Worm (Caenorhabditis elegans) whole organism, L4 larva: ENCODE data around the gene Y53F4B.43.
A peak's percentile ranks its signal among the peaks of the same experiment; 100 is the strongest.

Experiments used
- F10B5.3 ChIP-seq: sonication (generic microtip); optimal IDR thresholded peaks from 2 replicates; lab custom pipeline; 2016; ENCODE audit warnings: mild to moderate bottlenecking, missing genetic modification characterization, missing compliant biosample characterization
- F44E2.7 ChIP-seq: fragments of 200-800 bp; sonication (Bioruptor generic); IDR thresholded peaks from 2 replicates; pipeline ENCODE4 v2.1.2; 2022; ENCODE audit warnings: missing genetic modification characterization, missing compliant biosample characterization
- Y105C5A.15 ChIP-seq: fragments of 200-800 bp; sonication (Bioruptor generic); IDR thresholded peaks from 2 replicates; pipeline ENCODE4 v1.3.6; 2022; ENCODE audit warnings: missing genetic modification characterization, missing compliant biosample characterization
- ZK546.5 ChIP-seq, 2 experiments: sonication (generic microtip); optimal IDR thresholded peaks; 2 replicates each; lab custom pipeline; 2017; ENCODE audit warnings: missing biosample characterization in 2 of 2, missing genetic modification characterization in 2 of 2
- aly-2 ChIP-seq: sonication (generic microtip); optimal IDR thresholded peaks from 2 replicates; lab custom pipeline; 2018; ENCODE audit warnings: missing biosample characterization, missing genetic modification characterization
- arid-1 ChIP-seq: fragments of 200-800 bp; sonication (Bioruptor generic); conservative IDR thresholded peaks from 2 replicates; pipeline ENCODE4 v1.3.6; 2022; ENCODE audit warnings: missing genetic modification reagents, missing genetic modification characterization, missing compliant biosample characterization
- ceh-20 ChIP-seq: fragments of 200-800 bp; sonication (Bioruptor generic); IDR thresholded peaks from 2 replicates; pipeline ENCODE4 v1.3.6; 2022; ENCODE audit warnings: missing genetic modification reagents, missing genetic modification characterization, missing compliant biosample characterization
- ceh-28 ChIP-seq: fragments of 150-350 bp; optimal IDR thresholded peaks from 2 replicates; lab custom pipeline; 2014; ENCODE audit warnings: missing biosample characterization, missing genetic modification reagents, missing genetic modification characterization
- ceh-32 ChIP-seq: sonication (generic microtip); optimal IDR thresholded peaks from 2 replicates; lab custom pipeline; 2016; ENCODE audit warnings: mild to moderate bottlenecking, missing genetic modification characterization, missing compliant biosample characterization; ENCODE audit not compliant: poor library complexity
- ceh-82 ChIP-seq: sonication (generic microtip); optimal IDR thresholded peaks from 2 replicates; lab custom pipeline; 2017; ENCODE audit warnings: missing biosample characterization, missing genetic modification characterization
- ctbp-1 ChIP-seq: fragments of 200-800 bp; sonication (Bioruptor generic); IDR thresholded peaks from 2 replicates; pipeline ENCODE4 v1.3.6; 2022; ENCODE audit warnings: missing genetic modification reagents, missing genetic modification characterization, missing compliant biosample characterization
- daf-12 ChIP-seq: fragments of 150-350 bp; optimal IDR thresholded peaks from 2 replicates; lab custom pipeline; 2014; ENCODE audit warnings: missing biosample characterization, missing genetic modification reagents, missing genetic modification characterization
- daf-19 ChIP-seq: fragments of 200-800 bp; sonication (Bioruptor generic); conservative IDR thresholded peaks from 2 replicates; pipeline ENCODE4 v1.3.6; 2022; ENCODE audit warnings: missing genetic modification characterization, missing compliant biosample characterization
- dmd-6 ChIP-seq: fragments of 200-800 bp; sonication (Bioruptor generic); IDR thresholded peaks from 2 replicates; pipeline ENCODE4 v1.3.6; 2022; ENCODE audit warnings: missing genetic modification reagents, missing genetic modification characterization, missing compliant biosample characterization
- dmd-9 ChIP-seq: fragments of 200-800 bp; sonication (Bioruptor generic); IDR thresholded peaks from 2 replicates; pipeline ENCODE4 v1.3.6; 2022; ENCODE audit warnings: missing genetic modification reagents, missing genetic modification characterization, missing compliant biosample characterization
- dve-1 ChIP-seq: sonication (generic microtip); optimal IDR thresholded peaks from 2 replicates; lab custom pipeline; 2017; ENCODE audit warnings: antibody characterized with exemption, mild to moderate bottlenecking, missing genetic modification characterization, missing compliant biosample characterization; ENCODE audit not compliant: insufficient read depth
- fkh-10 ChIP-seq: fragments of 150-350 bp; optimal IDR thresholded peaks from 2 replicates; lab custom pipeline; 2014; ENCODE audit warnings: missing biosample characterization, missing genetic modification reagents, missing genetic modification characterization
- fos-1 ChIP-seq: fragments of 150-350 bp; optimal IDR thresholded peaks from 2 replicates; lab custom pipeline; 2014; ENCODE audit warnings: missing biosample characterization, missing genetic modification characterization
- hlh-11 ChIP-seq: fragments of 200-800 bp; sonication (Bioruptor generic); optimal IDR thresholded peaks from 2 replicates; lab custom pipeline; 2018; ENCODE audit warnings: mild to moderate bottlenecking, missing genetic modification characterization, missing compliant biosample characterization
- hlh-30 ChIP-seq: sonication (generic microtip); optimal IDR thresholded peaks from 2 replicates; lab custom pipeline; 2017; ENCODE audit warnings: antibody characterized with exemption, mild to moderate bottlenecking, missing genetic modification characterization, missing compliant biosample characterization; ENCODE audit not compliant: insufficient read depth
- lin-1 ChIP-seq: fragments of 200-800 bp; sonication (Bioruptor generic); IDR thresholded peaks from 2 replicates; pipeline ENCODE4 v1.3.6; 2022; ENCODE audit warnings: missing genetic modification reagents, missing genetic modification characterization, missing compliant biosample characterization
- lin-15B ChIP-seq: fragments of 150-350 bp; sonication (generic microtip); optimal IDR thresholded peaks from 3 replicates; lab custom pipeline; 2014; ENCODE audit warnings: missing biosample characterization, missing genetic modification characterization
- lin-29 ChIP-seq: fragments of 200-800 bp; sonication (Bioruptor generic); IDR thresholded peaks from 2 replicates; pipeline ENCODE4 v1.3.6; 2022; ENCODE audit warnings: missing genetic modification reagents, missing genetic modification characterization, missing compliant biosample characterization
- lin-38 ChIP-seq: fragments of 200-800 bp; sonication (Bioruptor generic); IDR thresholded peaks from 2 replicates; pipeline ENCODE4 v1.3.6; 2022; ENCODE audit warnings: missing genetic modification reagents, missing genetic modification characterization, missing compliant biosample characterization
- lin-39 ChIP-seq: fragments of 150-350 bp; optimal IDR thresholded peaks from 2 replicates; lab custom pipeline; 2014; ENCODE audit warnings: missing biosample characterization, missing genetic modification reagents, missing genetic modification characterization
- mdl-1 ChIP-seq, 2 experiments: fragments of 150-350 bp in 1 of 2; sonication (generic microtip) in 1 of 2; optimal IDR thresholded peaks; 2 replicates each; lab custom pipeline; 2014 to 2017; ENCODE audit warnings: missing biosample characterization in 2 of 2, missing genetic modification characterization in 2 of 2
- mdt-29 ChIP-seq: fragments of 200-800 bp; sonication (Bioruptor generic); IDR thresholded peaks from 2 replicates; pipeline ENCODE4 v1.3.6; 2022; ENCODE audit warnings: missing genetic modification reagents, missing genetic modification characterization, missing compliant biosample characterization
- mep-1 ChIP-seq: fragments of 150-350 bp; sonication (generic microtip); optimal IDR thresholded peaks from 3 replicates; lab custom pipeline; 2014; ENCODE audit warnings: missing biosample characterization, missing genetic modification characterization
- mes-2 ChIP-seq: sonication (generic microtip); optimal IDR thresholded peaks from 2 replicates; lab custom pipeline; 2016; ENCODE audit warnings: missing genotype, mild to moderate bottlenecking, missing genetic modification characterization, missing compliant biosample characterization; ENCODE audit not compliant: poor library complexity, severe bottlenecking
- mxl-3 ChIP-seq: fragments of 200-800 bp; sonication (Bioruptor generic); optimal IDR thresholded peaks from 2 replicates; lab custom pipeline; 2018; ENCODE audit warnings: mild to moderate bottlenecking, missing genetic modification characterization, missing compliant biosample characterization
- nhr-102 ChIP-seq: sonication (generic microtip); optimal IDR thresholded peaks from 2 replicates; lab custom pipeline; 2016; ENCODE audit warnings: mild to moderate bottlenecking, missing genetic modification characterization, moderate library complexity, missing compliant biosample characterization
- nhr-11 ChIP-seq: fragments of 150-350 bp; optimal IDR thresholded peaks from 2 replicates; lab custom pipeline; 2014; ENCODE audit warnings: missing biosample characterization, missing genetic modification characterization
- nhr-28 ChIP-seq: fragments of 150-350 bp; optimal IDR thresholded peaks from 2 replicates; lab custom pipeline; 2014; ENCODE audit warnings: missing biosample characterization, missing genetic modification characterization
- nhr-41 ChIP-seq: fragments of 200-800 bp; sonication (Bioruptor generic); IDR thresholded peaks from 2 replicates; pipeline ENCODE4 v1.3.6; 2022; ENCODE audit warnings: missing genetic modification reagents, missing genetic modification characterization, missing compliant biosample characterization
- nhr-48 ChIP-seq: sonication (generic microtip); optimal IDR thresholded peaks from 2 replicates; lab custom pipeline; 2016; ENCODE audit warnings: mild to moderate bottlenecking, missing genetic modification characterization, missing compliant biosample characterization
- nhr-77 ChIP-seq: fragments of 150-350 bp; optimal IDR thresholded peaks from 2 replicates; lab custom pipeline; 2014; ENCODE audit warnings: missing biosample characterization, missing genetic modification characterization
- php-3 ChIP-seq: fragments of 200-800 bp; sonication (Bioruptor generic); IDR thresholded peaks from 2 replicates; pipeline ENCODE4 v1.3.6; 2022; ENCODE audit warnings: missing genetic modification reagents, missing genetic modification characterization, missing compliant biosample characterization
- pqm-1 ChIP-seq: sonication (generic microtip); optimal IDR thresholded peaks from 2 replicates; lab custom pipeline; 2017; ENCODE audit warnings: missing biosample characterization, missing genetic modification characterization
- rbr-2 ChIP-seq: sonication (generic microtip); optimal IDR thresholded peaks from 2 replicates; lab custom pipeline; 2016; ENCODE audit warnings: missing genotype, missing genetic modification characterization, missing compliant biosample characterization
- snpc-1.2 ChIP-seq: fragments of 200-800 bp; sonication (Bioruptor generic); IDR thresholded peaks from 2 replicates; pipeline ENCODE4 v1.3.6; 2022; ENCODE audit warnings: missing genetic modification reagents, missing genetic modification characterization, missing compliant biosample characterization
- snpc-4 ChIP-seq: fragments of 150-350 bp; optimal IDR thresholded peaks from 2 replicates; lab custom pipeline; 2014; ENCODE audit warnings: missing biosample characterization, missing genetic modification characterization
- unc-130 ChIP-seq: sonication (generic microtip); optimal IDR thresholded peaks from 2 replicates; lab custom pipeline; 2016; ENCODE audit warnings: missing genetic modification reagents, missing genetic modification characterization, missing compliant biosample characterization
- unc-39 ChIP-seq: sonication (generic microtip); optimal IDR thresholded peaks from 2 replicates; lab custom pipeline; 2017; ENCODE audit warnings: missing biosample characterization, missing genetic modification characterization
- unc-62 ChIP-seq, 3 experiments: fragments of 150-350 bp in 1 of 3; sonication (generic microtip); optimal IDR thresholded peaks in 2 of 3; peaks in 1 of 3; 1 replicate in 1 of 3; 2 replicates in 2 of 3; lab custom pipeline; 2014 to 2017; ENCODE audit warnings: missing biosample characterization in 3 of 3, missing genetic modification characterization in 3 of 3, missing genetic modification reagents in 3 of 3, missing genotype in 1 of 3
- zfp-2 ChIP-seq: sonication (generic microtip); optimal IDR thresholded peaks from 2 replicates; lab custom pipeline; 2016; ENCODE audit warnings: mild to moderate bottlenecking, missing genetic modification characterization, missing compliant biosample characterization
- zfp-3 ChIP-seq: fragments of 200-800 bp; sonication (Bioruptor generic); conservative IDR thresholded peaks from 2 replicates; pipeline ENCODE4 v1.3.6; 2022; ENCODE audit warnings: missing genetic modification reagents, missing genetic modification characterization, missing compliant biosample characterization
- zip-2 ChIP-seq: fragments of 150-350 bp; optimal IDR thresholded peaks from 2 replicates; lab custom pipeline; 2014; ENCODE audit warnings: missing biosample characterization, missing genetic modification characterization
- ztf-11 ChIP-seq: fragments of 150-350 bp; optimal IDR thresholded peaks from 2 replicates; lab custom pipeline; 2014; ENCODE audit warnings: missing biosample characterization, missing genetic modification characterization

Y53F4B.43 gene

ce11 chrII:14959273-14959672 lies 29.0 kb upstream of the Y53F4B.43 start (continued):
- no peak for TF ChIP-seq dmd-9
- no peak for TF ChIP-seq Y105C5A.15 (GFP tag; lab: Robert Waterston, UW)
- no peak for TF ChIP-seq mxl-3 (GFP tag; lab: Kevin White, UChicago)
- TF ChIP-seq ceh-20 (GFP tag; lab: Robert Waterston, UW) = no peak
- TF ChIP-seq nhr-77 = peak; percentile 89
- no peak for TF ChIP-seq snpc-1.2 (GFP tag; lab: Robert Waterston, UW)
- TF ChIP-seq dve-1 = peak; percentile 41
- TF ChIP-seq mdt-29 (GFP tag; lab: Robert Waterston, UW) = no peak
- no peak for TF ChIP-seq ctbp-1 (GFP tag; lab: Robert Waterston, UW)
- no peak for TF ChIP-seq nhr-11 (tag; lab: Kevin White, UChicago)
- no peak for TF ChIP-seq nhr-48
- TF ChIP-seq dmd-6 (GFP tag; lab: Robert Waterston, UW) = peak; percentile 36; the same call in 1 of the 2 replicates
- TF ChIP-seq ztf-11 (tag; lab: Kevin White, UChicago) = no peak
- no peak for TF ChIP-seq arid-1 (GFP tag; lab: Robert Waterston, UW)
- no peak for TF ChIP-seq fkh-10 (GFP tag; lab: Kevin White, UChicago)
- TF ChIP-seq ceh-82 = no peak
- no peak for TF ChIP-seq unc-39 (tag; lab: Kevin White, UChicago)
- TF ChIP-seq rbr-2 = no peak
- no peak for TF ChIP-seq F10B5.3
- no peak for TF ChIP-seq ZK546.5 (tag; optimal IDR thresholded peaks at IDR 0.05; lab: Kevin White, UChicago)
- TF ChIP-seq lin-29 (GFP tag; lab: Robert Waterston, UW) = no peak
- TF ChIP-seq mep-1 (tag; lab: Kevin White, UChicago) = no peak
- TF ChIP-seq ceh-28 (tag; lab: Kevin White, UChicago) = no peak
- TF ChIP-seq lin-39 (tag; lab: Kevin White, UChicago) = no peak
- no peak for TF ChIP-seq F44E2.7 (GFP tag; lab: Robert Waterston, UW)
- TF ChIP-seq daf-19 (GFP tag; lab: Robert Waterston, UW) = no peak
- TF ChIP-seq unc-62 (GFP tag; optimal IDR thresholded peaks at IDR 0.05 in 1 of 2; lab: Kevin White, UChicago) = no peak
- TF ChIP-seq unc-62 (tag; optimal IDR thresholded peaks at IDR 0.05; lab: Kevin White, UChicago) = no peak
- no peak for TF ChIP-seq snpc-4 (tag; lab: Kevin White, UChicago)

ce11 chrII:14964008-14964407 lies 24.3 kb upstream of the Y53F4B.43 start, which contains the start of gene elo-9:
Gene elo-9, minus strand, starts transcription at chrII:14964108.
- TF ChIP-seq ceh-32 = no peak
- TF ChIP-seq daf-12 (tag; lab: Kevin White, UChicago) = no peak
- TF ChIP-seq aly-2 = no peak
- no peak for TF ChIP-seq lin-39 (tag; lab: Kevin White, UChicago)
- TF ChIP-seq nhr-28 (tag; lab: Kevin White, UChicago) = no peak
- TF ChIP-seq zfp-3 (GFP tag; lab: Robert Waterston, UW) = no peak
- no peak for TF ChIP-seq unc-39 (tag; lab: Kevin White, UChicago)
- TF ChIP-seq mes-2 (tag; lab: Kevin White, UChicago) = no peak

DNA sequence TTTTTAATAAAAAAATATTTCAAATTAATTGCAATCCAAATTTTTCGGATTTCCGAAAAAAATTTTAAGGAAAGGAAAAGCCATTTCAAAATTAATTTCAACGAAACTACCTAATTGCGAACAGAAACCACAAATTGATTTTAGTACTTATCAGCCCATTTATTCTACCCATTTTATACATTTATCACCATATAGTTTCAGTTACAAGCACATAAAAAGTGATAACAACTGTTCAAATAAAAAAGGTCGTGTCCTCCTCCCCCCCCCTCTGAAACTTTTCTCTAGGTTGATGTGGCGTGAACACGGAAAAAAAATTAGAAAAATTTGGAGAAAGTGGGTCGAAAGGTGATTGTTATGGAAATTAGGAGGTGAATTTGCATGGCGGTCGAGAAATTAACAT lies 23.4 kb upstream of the Y53F4B.43 start:
- TF ChIP-seq hlh-30 (tag; lab: Kevin White, UChicago) (no peak), daf-12 (tag; lab: Kevin White, UChicago) (no peak), lin-15B (tag; lab: Kevin White, UChicago) (no peak), nhr-11 (tag; lab: Kevin White, UChicago) (no peak), nhr-28 (tag; lab: Kevin White, UChicago) (peak; percentile 92), fos-1 (tag; lab: Kevin White, UChicago) (no peak), lin-1 (GFP tag; lab: Robert Waterston, UW) (no peak), lin-38 (GFP tag; lab: Robert Waterston, UW) (no peak), dmd-6 (GFP tag; lab: Robert Waterston, UW) (peak; percentile 59; the same call in 1 of the 2 replicates), nhr-41 (GFP tag; lab: Robert Waterston, UW) (no peak), pqm-1 (tag; lab: Kevin White, UChicago) (peak; percentile 86), ZK546.5 (tag; optimal IDR thresholded peaks at IDR 0.05; lab: Kevin White, UChicago) (no peak), nhr-77 (peak; percentile 91), ceh-28 (tag; lab: Kevin White, UChicago) (no peak), arid-1 (GFP tag; lab: Robert Waterston, UW) (no peak), nhr-102 (tag; lab: Kevin White, UChicago) (no peak), unc-130 (GFP tag; lab: Kevin White, UChicago) (no peak), mdl-1 (tag; optimal IDR thresholded peaks at IDR 0.05; lab: Kevin White, UChicago) (no peak), zfp-2 (tag; lab: Kevin White, UChicago) (no peak), hlh-11 (tag; lab: Kevin White, UChicago) (peak; percentile 46), dve-1 (peak; percentile 55), php-3 (GFP tag; lab: Robert Waterston, UW) (peak; percentile 85), zip-2 (no peak), mep-1 (tag; lab: Kevin White, UChicago) (peak; percentile 16)
